Worm (Caenorhabditis elegans): ENCODE measurements around the gene stg-2.

DNA sequence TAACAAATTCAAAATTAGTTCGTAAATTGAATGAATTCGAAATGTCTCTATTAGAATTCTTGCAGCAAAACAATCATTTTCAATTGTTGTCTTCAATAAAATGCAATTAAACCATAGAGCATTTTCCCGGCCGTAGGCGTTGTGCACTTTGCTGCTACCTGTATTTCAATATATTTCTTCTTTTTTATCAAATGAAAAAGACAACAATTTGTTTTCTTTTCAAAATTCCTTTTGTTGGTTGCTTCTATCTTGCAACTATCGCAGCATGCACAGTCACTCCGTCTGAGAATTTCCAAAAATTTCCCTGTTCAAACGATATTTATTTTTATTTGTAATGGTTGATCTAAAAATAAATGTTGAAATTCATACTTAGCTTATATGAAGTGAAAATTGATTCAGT is 31.4 kb upstream of the stg-2 start:
- TF ChIP-seq pag-3 (tag; optimal IDR thresholded peaks at IDR 0.05; ENCODE audit: borderline replicate concordance): no peak
- no peak for TF ChIP-seq pqm-1 (tag; optimal IDR thresholded peaks at IDR 0.05)
- TF ChIP-seq elt-2 (tag; optimal IDR thresholded peaks at IDR 0.05): no peak
- TF ChIP-seq ceh-19 (GFP tag; optimal IDR thresholded peaks at IDR 0.05): no peak
- TF ChIP-seq C38D4.7 (GFP tag; optimal IDR thresholded peaks at IDR 0.05): no peak
